Worm (Caenorhabditis elegans) whole organism, L2 larva: ENCODE measurements around the gene dhs-7.

Experiments used
- C34F6.9 ChIP-seq: fragments of 150-350 bp; optimal IDR thresholded peaks from 2 replicates; lab custom pipeline; 2014; ENCODE audit warnings: missing biosample characterization, missing genetic modification characterization
- F13H6.1 ChIP-seq: sonication (generic microtip); optimal IDR thresholded peaks from 2 replicates; lab custom pipeline; 2016; ENCODE audit warnings: missing genetic modification characterization, missing compliant biosample characterization
- R02D3.7 ChIP-seq: fragments of 150-350 bp; optimal IDR thresholded peaks from 2 replicates; lab custom pipeline; 2014; ENCODE audit warnings: missing biosample characterization, missing genetic modification characterization
- ZK546.5 ChIP-seq: sonication (generic microtip); optimal IDR thresholded peaks from 2 replicates; lab custom pipeline; 2017; ENCODE audit warnings: missing biosample characterization, missing genetic modification characterization
- alr-1 ChIP-seq: fragments of 150-350 bp; optimal IDR thresholded peaks from 2 replicates; lab custom pipeline; 2014; ENCODE audit warnings: missing biosample characterization, missing genetic modification characterization
- blmp-1 ChIP-seq: sonication (generic microtip); optimal IDR thresholded peaks from 2 replicates; lab custom pipeline; 2017; ENCODE audit warnings: missing genetic modification characterization, mild to moderate bottlenecking, missing compliant biosample characterization, antibody characterized with exemption, moderate library complexity; ENCODE audit not compliant: insufficient read depth
- crh-2 ChIP-seq: sonication (generic microtip); optimal IDR thresholded peaks from 2 replicates; lab custom pipeline; 2017; ENCODE audit warnings: missing biosample characterization, missing genetic modification characterization
- egl-27 ChIP-seq: sonication (generic microtip); optimal IDR thresholded peaks from 3 replicates; lab custom pipeline; 2017; ENCODE audit warnings: missing biosample characterization, missing genetic modification reagents, missing genetic modification characterization
- elt-1 ChIP-seq: fragments of 150-350 bp; optimal IDR thresholded peaks from 2 replicates; lab custom pipeline; 2014; ENCODE audit warnings: missing biosample characterization, missing genetic modification characterization
- elt-3 ChIP-seq: sonication (generic microtip); optimal IDR thresholded peaks from 2 replicates; lab custom pipeline; 2017; ENCODE audit warnings: missing biosample characterization, missing genetic modification characterization
- fos-1 ChIP-seq: fragments of 150-350 bp; optimal IDR thresholded peaks from 2 replicates; lab custom pipeline; 2014; ENCODE audit warnings: missing biosample characterization, missing genetic modification characterization
- gmeb-1 ChIP-seq: fragments of 150-350 bp; optimal IDR thresholded peaks from 2 replicates; lab custom pipeline; 2014; ENCODE audit warnings: missing biosample characterization, missing genetic modification characterization
- lin-11 ChIP-seq: fragments of 150-350 bp; sonication (generic microtip); optimal IDR thresholded peaks from 2 replicates; lab custom pipeline; 2014; ENCODE audit warnings: missing biosample characterization, missing genetic modification characterization, inconsistent platforms, mixed read lengths
- lin-13 ChIP-seq: fragments of 150-350 bp; optimal IDR thresholded peaks from 2 replicates; lab custom pipeline; 2014; ENCODE audit warnings: missing biosample characterization, missing genetic modification reagents, missing genetic modification characterization
- mbf-1 ChIP-seq: sonication (generic microtip); optimal IDR thresholded peaks from 2 replicates; lab custom pipeline; 2017; ENCODE audit warnings: missing biosample characterization, missing genetic modification characterization
- mdl-1 ChIP-seq, 2 experiments: fragments of 150-350 bp in 1 of 2; sonication (generic microtip) in 1 of 2; optimal IDR thresholded peaks; 2 replicates each; lab custom pipeline; 2017; ENCODE audit warnings: missing biosample characterization in 2 of 2, missing genetic modification characterization in 2 of 2
- nhr-21 ChIP-seq: fragments of 150-350 bp; optimal IDR thresholded peaks from 2 replicates; lab custom pipeline; 2014; ENCODE audit warnings: missing biosample characterization, missing genetic modification characterization
- nhr-23 ChIP-seq: fragments of 150-350 bp; optimal IDR thresholded peaks from 2 replicates; lab custom pipeline; 2014; ENCODE audit warnings: missing biosample characterization, missing genetic modification reagents, missing genetic modification characterization
- nhr-77 ChIP-seq: fragments of 150-350 bp; optimal IDR thresholded peaks from 2 replicates; lab custom pipeline; 2014; ENCODE audit warnings: missing biosample characterization, missing genetic modification characterization
- sem-4 ChIP-seq: fragments of 150-350 bp; optimal IDR thresholded peaks from 2 replicates; lab custom pipeline; 2014; ENCODE audit warnings: missing biosample characterization, missing genetic modification reagents, missing genetic modification characterization
- sma-3 ChIP-seq: sonication (generic microtip); optimal IDR thresholded peaks from 2 replicates; lab custom pipeline; 2016; ENCODE audit warnings: missing genetic modification reagents, missing genetic modification characterization, missing compliant biosample characterization
- sma-9 ChIP-seq, 2 experiments: fragments of 150-350 bp in 1 of 2; sonication (generic microtip) in 1 of 2; optimal IDR thresholded peaks; 2 replicates each; lab custom pipeline; 2014 to 2016; ENCODE audit warnings: missing genetic modification characterization in 2 of 2, mild to moderate bottlenecking in 1 of 2, missing biosample characterization in 1 of 2, missing compliant biosample characterization in 1 of 2, missing genetic modification reagents in 1 of 2, moderate library complexity in 1 of 2
- unc-55 ChIP-seq: fragments of 150-350 bp; sonication (generic microtip); optimal IDR thresholded peaks from 3 replicates; lab custom pipeline; 2014; ENCODE audit warnings: missing biosample characterization, missing genetic modification reagents, missing genetic modification characterization
- unc-62 ChIP-seq: fragments of 150-350 bp; optimal IDR thresholded peaks from 2 replicates; lab custom pipeline; 2014; ENCODE audit warnings: missing biosample characterization, missing genetic modification reagents, missing genetic modification characterization
- zag-1 ChIP-seq: fragments of 150-350 bp; optimal IDR thresholded peaks from 2 replicates; lab custom pipeline; 2014; ENCODE audit warnings: missing biosample characterization, missing genetic modification characterization
- ztf-1 ChIP-seq: fragments of 200-800 bp; sonication (Bioruptor generic); conservative IDR thresholded peaks from 2 replicates; pipeline ENCODE4 v1.3.6; 2022; ENCODE audit warnings: missing genetic modification characterization, missing compliant biosample characterization
- ztf-11 ChIP-seq: sonication (generic microtip); optimal IDR thresholded peaks from 2 replicates; lab custom pipeline; 2017; ENCODE audit warnings: missing biosample characterization, missing genetic modification characterization

Gene dhs-7

DNA sequence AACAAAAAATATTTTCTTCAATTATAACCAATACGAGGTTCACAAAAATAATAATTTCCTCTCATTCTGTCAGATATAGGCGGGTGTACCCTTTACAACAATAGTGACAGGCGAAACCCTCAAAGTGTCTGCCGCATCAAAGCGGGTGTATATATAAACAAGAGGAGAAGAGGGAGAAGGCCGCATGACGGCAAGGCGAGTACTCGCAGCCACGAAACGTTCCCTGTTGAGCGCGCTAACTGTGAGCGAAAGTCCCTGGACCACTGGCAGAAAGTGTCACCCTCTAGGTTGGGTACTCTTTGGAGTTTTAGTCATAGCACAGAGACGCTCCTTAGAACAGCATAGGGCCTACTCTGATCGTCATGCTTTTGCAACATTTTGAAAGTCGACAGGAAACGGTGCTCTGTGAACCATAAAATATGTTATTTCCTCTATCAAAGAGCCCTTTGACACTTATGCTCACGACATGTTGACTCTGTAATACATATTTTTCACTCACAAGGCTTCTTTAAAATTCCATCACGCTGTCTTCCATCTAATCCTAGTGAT lies 8.1 kb downstream of the dhs-7 start, which contains the start of gene pcrg-1 (continued):
- TF ChIP-seq R02D3.7 (no peak), sma-3 (GFP tag; lab: Kevin White, UChicago) (peak; percentile 86), lin-13 (peak; percentile 67), unc-62 (GFP tag; lab: Kevin White, UChicago) (no peak), ztf-11 (tag; lab: Kevin White, UChicago) (no peak), ztf-1 (GFP tag; lab: Robert Waterston, UW) (no peak), C34F6.9 (tag; lab: Kevin White, UChicago) (peak; percentile 64), nhr-23 (no peak), alr-1 (tag; lab: Kevin White, UChicago) (no peak)

DNA sequence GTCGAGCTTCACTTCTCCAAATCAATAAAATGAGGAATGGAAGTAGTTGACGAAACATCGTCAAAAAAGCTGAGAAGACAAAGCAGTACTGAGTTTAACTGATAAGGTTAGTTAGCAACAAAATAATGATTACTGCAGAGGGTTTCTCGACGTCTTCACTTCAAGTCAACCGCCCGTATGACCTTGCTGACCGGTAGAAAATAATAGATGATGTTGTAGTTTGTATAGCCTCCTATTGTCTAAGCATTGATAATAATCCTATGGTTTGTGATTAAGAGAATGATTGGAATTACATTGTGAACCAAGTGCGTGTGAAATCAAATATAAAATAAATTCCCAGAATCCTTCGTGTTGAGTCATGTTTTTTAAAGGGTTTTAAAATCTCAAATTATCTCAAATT lies 9.0 kb downstream of the dhs-7 start, which contains the start of gene E04F6.6:
Gene E04F6.6, minus strand, starts transcription at position 258 of the 400 bp plus-strand sequence.
- TF ChIP-seq sem-4 (tag; lab: Kevin White, UChicago) (no peak), lin-11 (tag; lab: Kevin White, UChicago) (no peak), nhr-21 (tag; lab: Kevin White, UChicago) (no peak), elt-1 (tag; lab: Kevin White, UChicago) (no peak), unc-55 (GFP tag; lab: Kevin White, UChicago) (no peak), fos-1 (tag; lab: Kevin White, UChicago) (no peak), gmeb-1 (tag; lab: Kevin White, UChicago) (no peak), zag-1 (tag; lab: Kevin White, UChicago) (no peak), egl-27 (tag; lab: Kevin White, UChicago) (no peak), mbf-1 (tag; lab: Kevin White, UChicago) (no peak), sma-9 (GFP tag; optimal IDR thresholded peaks at IDR 0.05; lab: Kevin White, UChicago) (no peak), sma-9 (tag; optimal IDR thresholded peaks at IDR 0.05; lab: Kevin White, UChicago) (no peak), ZK546.5 (no peak), nhr-77 (tag; lab: Kevin White, UChicago) (no peak), elt-3 (no peak), ztf-1 (GFP tag; lab: Robert Waterston, UW) (no peak), lin-13 (no peak), F13H6.1 (tag; lab: Kevin White, UChicago) (no peak), blmp-1 (no peak), alr-1 (tag; lab: Kevin White, UChicago) (no peak), ztf-11 (tag; lab: Kevin White, UChicago) (no peak)

DNA sequence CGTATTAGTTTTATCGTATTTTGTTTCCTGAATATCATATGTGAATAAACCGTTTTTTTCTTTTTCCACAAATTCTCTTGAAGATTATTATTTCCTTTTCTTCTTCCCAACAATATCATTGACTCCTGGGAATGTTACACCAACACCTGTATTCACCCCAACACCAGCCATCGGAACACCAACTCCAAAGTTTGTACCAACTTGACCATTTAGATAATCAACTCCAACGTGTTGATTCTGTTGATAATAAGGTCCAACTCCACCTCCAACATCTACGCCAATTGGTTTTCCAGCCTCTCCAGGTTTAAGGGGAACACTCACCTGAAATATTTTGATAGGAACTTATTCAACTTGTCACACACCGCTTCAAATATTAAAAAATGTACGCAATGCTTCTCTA lies 10.8 kb downstream of the dhs-7 start:
- TF ChIP-seq alr-1 (tag; lab: Kevin White, UChicago) (no peak), crh-2 (peak; percentile 32)

- TF ChIP-seq fos-1 (tag; lab: Kevin White, UChicago) (peak; percentile 25), sma-9 (GFP tag; optimal IDR thresholded peaks at IDR 0.05; lab: Kevin White, UChicago) (peak; percentile 13), sma-9 (tag; optimal IDR thresholded peaks at IDR 0.05; lab: Kevin White, UChicago) (no peak), egl-27 (tag; lab: Kevin White, UChicago) (no peak)
Measured at ce11 chrII:7196040-7196439, 12.2 kb downstream of the dhs-7 start, which contains the start of gene maoc-1. Gene maoc-1, plus strand, starts transcription at chrII:7196276.

ce11 chrII:7195541-7195940 lies 12.7 kb downstream of the dhs-7 start, which contains the start of gene acdh-12:
Gene acdh-12, minus strand, starts transcription at chrII:7195641.
- TF ChIP-seq nhr-21 (tag; lab: Kevin White, UChicago): no peak

DNA sequence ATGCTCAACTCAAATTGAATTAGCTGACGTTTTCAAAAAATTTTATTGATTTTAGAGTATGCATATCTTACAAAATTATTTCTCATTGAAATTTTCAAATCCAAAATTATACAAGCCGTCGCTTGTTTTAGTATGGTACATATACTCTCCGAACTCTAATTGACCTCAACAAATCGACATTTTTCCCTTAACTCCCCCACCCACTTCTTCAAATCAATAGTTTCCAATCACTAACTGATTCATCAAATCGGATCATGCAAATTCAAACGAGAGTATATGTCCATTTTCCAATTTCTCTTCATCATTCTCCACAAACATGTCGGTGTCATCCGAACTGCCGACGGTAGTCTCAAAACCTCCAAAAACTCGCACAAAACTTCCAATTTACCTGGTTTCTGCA lies 19.1 kb downstream of the dhs-7 start, which contains the start of gene E04F6.4:
Gene E04F6.4, plus strand, starts transcription at position 301 of the 400 bp plus-strand sequence.
- TF ChIP-seq unc-55 (GFP tag; lab: Kevin White, UChicago): no peak

- TF ChIP-seq sem-4 (tag; lab: Kevin White, UChicago) (no peak), alr-1 (tag; lab: Kevin White, UChicago) (no peak), lin-11 (tag; lab: Kevin White, UChicago) (no peak), mdl-1 (tag; optimal IDR thresholded peaks at IDR 0.05; lab: Kevin White, UChicago) (no peak), crh-2 (no peak), lin-13 (no peak)
Measured at ce11 chrII:7187110-7187509, 21.1 kb downstream of the dhs-7 start, which contains the start of gene C27H5.6. Gene C27H5.6, minus strand, starts transcription at chrII:7187210.
